Worm (Caenorhabditis elegans): ENCODE data around the gene ift-81.

DNA sequence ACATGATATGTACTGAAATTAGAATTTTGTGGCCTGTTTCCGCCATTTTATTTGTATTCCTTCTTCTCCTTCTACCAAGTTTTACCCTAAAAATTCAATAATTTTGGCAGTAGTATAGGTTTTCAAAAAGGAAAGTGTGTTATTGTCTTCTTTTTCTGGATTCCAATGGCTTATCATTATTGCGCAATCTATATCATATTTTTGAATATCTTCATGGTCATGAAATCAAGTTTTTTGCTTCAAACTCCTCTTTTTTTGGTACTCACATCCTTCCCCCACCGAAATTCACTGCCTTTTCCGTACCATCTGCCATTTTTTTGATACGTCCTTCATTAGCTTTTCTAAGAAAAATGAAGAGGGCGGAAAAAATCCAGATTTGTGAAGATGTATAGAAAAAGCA, 49.6 kb upstream of the ift-81 start:
- TF ChIP-seq lin-35 (GFP tag; optimal IDR thresholded peaks at IDR 0.05): no peak
- TF ChIP-seq unc-130 (tag; optimal IDR thresholded peaks at IDR 0.05): no peak
- no peak for TF ChIP-seq lsy-2 (tag; optimal IDR thresholded peaks at IDR 0.05)

All from whole organism, L1 larva.